Worm (Caenorhabditis elegans) whole organism, mixed stage, embryonic: ENCODE measurements around the gene Y38C1AA.7.

ENCODE experiments used
- blmp-1 ChIP-seq: fragments of 150-350 bp; optimal IDR thresholded peaks from 2 replicates; lab custom pipeline; 2014; ENCODE audit warnings: missing biosample characterization, missing genetic modification characterization
- elt-3 ChIP-seq: fragments of 150-350 bp; optimal IDR thresholded peaks from 2 replicates; lab custom pipeline; 2014; ENCODE audit warnings: missing biosample characterization, missing genetic modification characterization
- lsy-2 ChIP-seq: fragments of 150-350 bp; optimal IDR thresholded peaks from 2 replicates; lab custom pipeline; 2014; ENCODE audit warnings: missing biosample characterization, missing genetic modification characterization
- mep-1 ChIP-seq: fragments of 150-350 bp; optimal IDR thresholded peaks from 2 replicates; lab custom pipeline; 2017; ENCODE audit warnings: missing biosample characterization, missing genetic modification reagents, missing genetic modification characterization, inconsistent platforms
- pha-4 ChIP-seq: fragments of 150-350 bp; optimal IDR thresholded peaks from 2 replicates; lab custom pipeline; 2018; ENCODE audit warnings: missing biosample characterization, missing genetic modification reagents, missing genetic modification characterization
- snpc-4 ChIP-seq: fragments of 150-350 bp; optimal IDR thresholded peaks from 2 replicates; lab custom pipeline; 2014; ENCODE audit warnings: missing biosample characterization, missing genetic modification characterization
- unc-39 ChIP-seq: fragments of 150-350 bp; optimal IDR thresholded peaks from 2 replicates; lab custom pipeline; 2014; ENCODE audit warnings: missing biosample characterization, missing genetic modification characterization
- unc-62 ChIP-seq: fragments of 150-350 bp; optimal IDR thresholded peaks from 2 replicates; lab custom pipeline; 2014; ENCODE audit warnings: missing biosample characterization, missing genetic modification reagents, missing genetic modification characterization

- TF ChIP-seq blmp-1 (tag; lab: Kevin White, UChicago), result no peak
- no peak for TF ChIP-seq unc-39 (tag; lab: Kevin White, UChicago)
- no peak for TF ChIP-seq snpc-4 (tag; lab: Kevin White, UChicago)
- no peak for TF ChIP-seq pha-4 (tag; lab: Kevin White, UChicago)
- TF ChIP-seq lsy-2 (tag; lab: Kevin White, UChicago), result no peak
- TF ChIP-seq elt-3 (tag; lab: Kevin White, UChicago), result no peak
- TF ChIP-seq mep-1 (tag; lab: Kevin White, UChicago), result no peak
- TF ChIP-seq unc-62 (GFP tag; lab: Kevin White, UChicago), result no peak
Observed at ce11 chrIV:194442-194841, 35.7 kb downstream of the Y38C1AA.7 start, which contains the start of gene csn-3.
